Fruit fly (Drosophila melanogaster): ENCODE results near the gene CG42819.

CG42819 gene

dm6 chr2L:8418113-8418885 is 29.2 kb upstream of the CG42819 start:
- TF ChIP-seq CTCF (optimal IDR thresholded peaks at IDR 0.05) (no peak), CG8478 (optimal IDR thresholded peaks at IDR 0.05) (peak; percentile 23)

DNA sequence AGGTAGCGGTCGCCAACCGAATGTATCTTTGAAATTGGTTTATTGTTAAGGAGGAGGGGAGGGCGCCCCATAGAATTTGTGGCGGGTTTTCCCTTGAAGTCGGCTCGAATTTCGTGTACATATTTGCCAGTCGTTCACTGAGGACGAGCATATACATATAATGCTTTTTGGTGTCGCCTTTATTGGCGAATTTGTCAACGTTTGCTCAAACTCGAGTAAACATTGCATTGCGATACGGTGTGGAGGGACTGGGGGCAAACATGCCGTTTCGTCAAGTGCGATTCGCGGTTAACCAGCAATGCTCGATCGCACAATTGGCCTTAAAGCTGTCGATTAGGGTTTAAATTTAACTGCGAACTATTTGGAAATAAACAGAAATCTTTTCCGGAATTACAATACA is 28.4 kb upstream of the CG42819 start:
- TF ChIP-seq CG8478 (optimal IDR thresholded peaks at IDR 0.05) (no peak), CTCF (optimal IDR thresholded peaks at IDR 0.05) (no peak)

DNA sequence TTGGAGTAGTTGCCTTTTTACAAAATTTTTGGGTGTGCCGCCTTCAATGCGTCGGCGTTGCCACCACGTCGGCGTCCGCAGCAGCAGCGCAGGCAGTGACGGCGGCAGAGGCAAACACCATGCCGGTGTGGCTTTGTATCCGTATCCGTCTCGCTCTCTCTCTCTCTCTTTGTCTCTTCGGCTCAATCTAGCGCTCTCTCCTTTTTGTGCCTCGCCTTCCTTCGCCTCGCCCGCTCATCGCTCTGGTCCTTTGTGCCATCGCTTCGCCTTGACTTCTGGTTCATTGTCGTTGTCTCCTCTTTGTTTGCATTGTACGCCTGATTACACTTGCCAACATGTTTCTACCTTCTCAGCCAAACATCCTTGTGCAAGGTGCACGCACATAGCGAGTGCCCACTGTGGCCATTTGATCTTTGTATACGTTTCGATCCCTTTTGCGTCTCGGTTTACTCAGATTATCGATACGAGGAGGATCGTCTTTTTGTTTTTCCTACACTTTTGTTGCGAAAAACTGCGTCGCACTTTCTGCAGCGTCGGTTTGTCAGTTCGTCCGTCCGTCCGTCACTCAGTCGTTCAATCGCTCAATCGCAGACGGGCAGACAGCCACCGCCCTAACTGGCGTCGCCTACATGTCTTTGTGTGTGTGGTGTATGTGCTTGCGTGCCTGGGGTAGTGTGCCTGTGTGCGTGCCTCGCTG is 27.4 kb upstream of the CG42819 start:
- TF ChIP-seq CTCF (optimal IDR thresholded peaks at IDR 0.05): no peak
- no peak for TF ChIP-seq CG8478 (optimal IDR thresholded peaks at IDR 0.05)

DNA sequence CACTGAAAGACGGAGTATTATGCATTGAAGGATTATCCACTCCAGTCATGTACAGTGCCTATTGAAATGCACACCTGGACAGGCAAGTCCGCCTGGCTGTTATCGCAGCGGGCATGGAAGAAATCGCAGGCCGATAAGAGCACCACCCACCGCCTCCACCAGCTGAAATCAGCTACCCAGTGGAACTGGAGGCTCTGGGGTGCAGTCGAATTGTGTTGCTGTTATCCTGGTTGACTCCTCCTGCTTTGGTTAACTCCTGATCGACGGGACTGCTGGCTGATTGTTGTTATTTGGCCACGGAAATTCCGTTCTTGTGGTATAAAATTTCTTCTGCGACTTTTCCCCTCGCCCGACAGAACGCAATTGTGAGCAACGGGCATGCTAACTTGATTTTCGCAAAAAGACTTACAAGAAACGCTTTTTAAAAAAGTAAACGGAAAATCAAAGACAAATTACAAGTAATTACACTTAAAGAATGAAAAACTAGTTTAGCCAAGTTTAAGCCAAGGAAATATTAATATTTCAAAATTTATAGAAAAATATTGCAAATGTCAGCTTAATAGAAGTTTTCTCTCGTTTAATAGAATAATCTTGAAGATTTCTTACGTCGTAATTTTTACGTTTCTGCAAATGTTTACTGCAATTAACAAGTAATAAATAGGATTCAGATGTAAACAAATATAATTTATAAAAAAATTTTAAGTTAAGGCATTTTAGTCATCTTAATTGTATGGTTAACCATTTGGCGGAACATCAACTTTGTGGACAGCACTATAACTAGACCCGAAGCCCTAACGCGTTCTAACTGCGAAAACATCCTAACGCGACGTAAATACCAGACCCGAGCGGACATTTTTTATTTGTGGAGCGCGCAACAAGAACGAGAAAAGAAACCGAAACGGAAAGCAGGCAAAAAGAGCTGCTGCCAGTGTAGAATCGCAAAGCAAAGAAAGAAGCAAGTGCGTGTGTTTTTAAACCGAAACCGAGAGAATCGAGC is 26.1 kb upstream of the CG42819 start, which contains the start of the genes CG13398 and Akap200:
TSS of gene CG13398 (minus strand) at position 370 of the 997 bp plus-strand sequence.
TSS of gene Akap200 (plus strand) at position 804 of the 997 bp plus-strand sequence.
- TF ChIP-seq CG8478 (optimal IDR thresholded peaks at IDR 0.05) (no peak), CTCF (optimal IDR thresholded peaks at IDR 0.05) (no peak)

DNA sequence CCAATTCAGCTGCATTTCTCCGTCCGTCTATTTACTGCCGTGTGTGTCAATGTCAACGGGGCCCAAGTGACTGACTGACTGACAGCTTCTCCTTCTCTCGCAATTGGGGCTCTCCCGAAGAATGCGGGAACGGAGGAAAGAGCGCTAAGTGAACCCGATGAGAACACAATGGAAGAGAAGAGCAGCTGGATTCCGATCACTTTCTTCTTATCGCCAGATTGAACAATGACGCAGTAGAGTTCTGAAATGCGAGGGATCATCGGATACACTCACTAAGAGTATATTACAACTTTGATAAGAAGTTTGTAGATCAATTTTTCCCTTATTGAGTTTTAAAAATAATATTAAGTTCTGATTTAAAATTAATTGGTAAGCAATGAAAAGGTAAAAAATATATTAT is 22.4 kb upstream of the CG42819 start, which contains the start of gene Naglu:
TSS of gene Naglu (minus strand) at position 339 of the 400 bp plus-strand sequence.
- no peak for TF ChIP-seq CG8478 (optimal IDR thresholded peaks at IDR 0.05)

- TF ChIP-seq CTCF (optimal IDR thresholded peaks at IDR 0.05): peak; percentile 8 to 46
- no peak for TF ChIP-seq CG8478 (optimal IDR thresholded peaks at IDR 0.05)
These were observed 14.4 kb upstream of the CG42819 start, which contains the start of gene emb for dm6 chr2L:8403286-8404270. Gene emb (plus strand): TSS chr2L:8403573.

DNA sequence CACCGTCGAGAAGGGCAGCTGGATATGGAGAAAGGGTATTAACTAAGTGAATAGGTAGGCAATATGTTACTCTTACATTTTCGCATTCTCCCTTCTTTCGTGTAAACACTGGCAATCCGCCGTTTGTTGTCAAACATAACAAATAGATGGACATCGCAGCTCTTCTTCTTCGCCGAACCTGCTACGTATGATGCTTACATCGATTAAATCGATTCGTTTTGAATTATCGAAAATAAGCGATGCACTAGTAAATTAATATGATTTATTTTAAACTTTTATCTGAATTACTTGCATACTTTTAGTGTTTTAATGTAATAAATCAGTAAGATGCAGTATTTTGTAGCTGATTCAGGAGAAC is 13.8 kb upstream of the CG42819 start, which contains the start of gene fy:
TSS of gene fy (minus strand) at position 353 of the 358 bp plus-strand sequence.
- TF ChIP-seq CTCF (optimal IDR thresholded peaks at IDR 0.05) (no peak), CG8478 (optimal IDR thresholded peaks at IDR 0.05) (no peak)

dm6 chr2L:8399863-8400598 is 10.9 kb upstream of the CG42819 start, which contains the start of gene CG31898:
Gene CG31898 (plus strand): TSS chr2L:8400421.
- TF ChIP-seq CTCF (optimal IDR thresholded peaks at IDR 0.05) (no peak), CG8478 (optimal IDR thresholded peaks at IDR 0.05) (no peak)

DNA sequence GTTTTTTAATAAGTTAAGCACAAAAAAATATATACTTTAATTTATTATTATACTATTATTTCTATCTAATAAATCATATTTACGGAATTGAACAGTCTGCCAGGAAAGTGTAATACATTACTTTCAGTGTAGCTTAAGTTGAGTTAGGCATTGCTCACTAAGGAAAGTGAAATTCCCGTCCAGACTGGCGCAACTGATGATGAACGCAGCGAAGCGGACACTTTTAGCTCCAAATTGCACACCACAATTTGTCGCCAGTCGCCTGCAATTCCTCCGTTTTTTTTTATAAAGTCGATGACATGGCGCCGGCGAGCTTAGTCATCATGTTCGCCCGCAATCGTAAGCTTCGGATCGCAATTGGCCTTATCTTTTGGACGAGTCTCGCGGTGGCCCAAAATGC is 9.6 kb upstream of the CG42819 start, which contains the start of gene CG13386:
TSS of gene CG13386 (plus strand) at position 301 of the 400 bp plus-strand sequence.
- no peak for TF ChIP-seq CTCF (optimal IDR thresholded peaks at IDR 0.05)
- TF ChIP-seq CG8478 (optimal IDR thresholded peaks at IDR 0.05): no peak

dm6 chr2L:8395996-8396699 is 7.0 kb upstream of the CG42819 start, which contains the start of the genes Peritrophin-15a and CG13385:
Gene Peritrophin-15a (minus strand): TSS chr2L:8396096.
Gene CG13385 (plus strand): TSS chr2L:8396649.
- no peak for TF ChIP-seq CTCF (optimal IDR thresholded peaks at IDR 0.05)
- no peak for TF ChIP-seq CG8478 (optimal IDR thresholded peaks at IDR 0.05)

- TF ChIP-seq CTCF (optimal IDR thresholded peaks at IDR 0.05) (no peak), CG8478 (optimal IDR thresholded peaks at IDR 0.05) (no peak)
These were observed 5.7 kb upstream of the CG42819 start, which contains the start of gene Peritrophin-15b for dm6 chr2L:8394840-8395239. Gene Peritrophin-15b (minus strand): TSS chr2L:8394940.

DNA sequence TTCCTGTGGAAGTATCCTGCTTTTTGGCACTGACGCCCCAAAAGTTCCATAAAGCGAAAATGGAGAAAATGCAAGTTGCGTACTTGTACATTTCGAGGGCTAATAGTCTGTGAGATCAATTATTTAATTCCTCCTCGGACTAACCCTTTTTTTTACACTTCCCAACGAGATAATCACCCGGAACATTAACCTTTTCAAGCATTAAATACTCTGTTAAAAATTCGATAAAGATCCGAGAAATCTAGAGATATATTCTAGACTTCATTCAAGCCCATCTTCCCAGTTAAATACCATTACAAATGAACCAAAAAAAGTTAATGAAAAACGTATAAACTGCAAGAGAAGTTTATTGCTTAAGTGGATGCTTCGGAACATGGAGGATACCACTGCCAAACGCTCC is 5.0 kb upstream of the CG42819 start, which contains the start of gene lectin-29Ca:
TSS of gene lectin-29Ca (minus strand) at position 101 of the 400 bp plus-strand sequence.
- TF ChIP-seq CG8478 (optimal IDR thresholded peaks at IDR 0.05) (no peak), CTCF (optimal IDR thresholded peaks at IDR 0.05) (no peak)

Measured in S2 (cell line).